Worm (Caenorhabditis elegans) whole organism, midembryonic: ENCODE measurements around the gene C15B12.9.

Source experiments
- T22C8.4 ChIP-seq: fragments of 200-800 bp; sonication (Bioruptor generic); IDR thresholded peaks from 2 replicates; pipeline ENCODE4 v1.3.6; 2022; ENCODE audit warnings: missing genetic modification characterization, missing compliant biosample characterization
- tab-1 ChIP-seq: fragments of 200-800 bp; sonication (Bioruptor generic); IDR thresholded peaks from 2 replicates; pipeline ENCODE4 v1.3.6; 2022; ENCODE audit warnings: missing genetic modification characterization, missing compliant biosample characterization
- ztf-23 ChIP-seq: fragments of 200-800 bp; sonication (Bioruptor generic); IDR thresholded peaks from 2 replicates; pipeline ENCODE4 v1.3.6; 2022; ENCODE audit warnings: missing genetic modification reagents, missing genetic modification characterization, missing compliant biosample characterization

DNA sequence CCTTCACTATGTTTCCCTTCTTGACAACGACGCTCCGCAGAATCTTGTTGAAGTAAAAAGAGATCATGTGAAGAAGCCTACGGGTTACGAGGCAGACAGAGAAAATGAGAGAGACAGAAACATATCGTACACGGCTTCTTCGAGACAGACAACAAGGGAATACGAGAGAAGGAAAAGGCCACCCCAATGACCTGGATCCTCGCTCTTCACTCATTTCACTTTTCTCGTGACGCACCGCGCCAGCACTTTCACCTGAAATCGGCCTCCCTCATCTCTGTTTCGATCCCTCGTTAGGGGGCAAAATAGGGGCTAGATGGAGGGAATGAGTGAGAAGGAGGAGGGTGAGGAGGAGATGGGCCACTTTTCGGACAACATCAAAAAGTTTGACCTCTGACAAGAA is 46.7 kb downstream of the C15B12.9 start:
- TF ChIP-seq ztf-23 (GFP tag; lab: Robert Waterston, UW): no peak
- no peak for TF ChIP-seq tab-1 (GFP tag; lab: Robert Waterston, UW)
- TF ChIP-seq T22C8.4: no peak
